Worm (Caenorhabditis elegans) whole organism, young adult: ENCODE data around the gene F43E2.1.
A peak's percentile ranks its signal among the peaks of the same experiment; 100 is the strongest.

Source experiments
- B0019.2 ChIP-seq: fragments of 200-800 bp; sonication (Bioruptor generic); conservative IDR thresholded peaks from 2 replicates; pipeline ENCODE4 v1.3.6; 2022; ENCODE audit warnings: missing genetic modification reagents, missing genetic modification characterization, missing compliant biosample characterization
- C17E4.6 ChIP-seq: fragments of 200-800 bp; sonication (Bioruptor generic); IDR thresholded peaks from 2 replicates; pipeline ENCODE4 v1.3.6; 2022; ENCODE audit warnings: missing genetic modification reagents, missing genetic modification characterization, missing compliant biosample characterization
- F22D6.2 ChIP-seq: sonication (generic microtip); optimal IDR thresholded peaks from 2 replicates; lab custom pipeline; 2016; ENCODE audit warnings: mild to moderate bottlenecking, missing genetic modification characterization, missing compliant biosample characterization
- F33H1.4 ChIP-seq: fragments of 200-800 bp; sonication (Bioruptor generic); IDR thresholded peaks from 2 replicates; pipeline ENCODE4 v1.3.6; 2022; ENCODE audit warnings: missing genetic modification reagents, missing genetic modification characterization, missing compliant biosample characterization
- F57A8.1 ChIP-seq: fragments of 200-800 bp; sonication (Bioruptor generic); optimal IDR thresholded peaks from 2 replicates; lab custom pipeline; 2018; ENCODE audit warnings: mild to moderate bottlenecking, missing genetic modification characterization, moderate library complexity, missing compliant biosample characterization
- Y53F4B.3 ChIP-seq: fragments of 200-800 bp; sonication (Bioruptor generic); IDR thresholded peaks from 2 replicates; pipeline ENCODE4 v1.3.6; 2022; ENCODE audit warnings: missing genetic modification reagents, missing genetic modification characterization, missing compliant biosample characterization
- Y67H2A.10 ChIP-seq: fragments of 200-800 bp; sonication (Bioruptor generic); conservative IDR thresholded peaks from 2 replicates; pipeline ENCODE4 v1.3.6; 2022; ENCODE audit warnings: missing genetic modification reagents, missing genetic modification characterization, missing compliant biosample characterization
- ama-1 ChIP-seq, 3 experiments: fragments of 150-350 bp in 1 of 3; sonication (generic microtip) in 2 of 3; optimal IDR thresholded peaks; 2 replicates each; lab custom pipeline; 2014 to 2018; ENCODE audit warnings: missing biosample characterization in 2 of 3, missing genetic modification characterization in 2 of 3, missing genetic modification reagents in 2 of 3
- aptf-2 ChIP-seq: fragments of 200-800 bp; sonication (Bioruptor generic); conservative IDR thresholded peaks from 2 replicates; pipeline ENCODE4 v1.3.6; 2022; ENCODE audit warnings: missing genetic modification reagents, missing genetic modification characterization, missing compliant biosample characterization
- attf-5 ChIP-seq: fragments of 200-800 bp; sonication (Bioruptor generic); optimal IDR thresholded peaks from 2 replicates; lab custom pipeline; 2018; ENCODE audit warnings: mild to moderate bottlenecking, missing genetic modification characterization, missing compliant biosample characterization
- bed-1 ChIP-seq: fragments of 200-800 bp; sonication (Bioruptor generic); IDR thresholded peaks from 2 replicates; pipeline ENCODE4 v1.3.6; 2022; ENCODE audit warnings: missing genetic modification reagents, missing genetic modification characterization, missing compliant biosample characterization
- ceh-79 ChIP-seq: sonication (generic microtip); optimal IDR thresholded peaks from 2 replicates; lab custom pipeline; 2017; ENCODE audit warnings: mild to moderate bottlenecking, missing genetic modification characterization, missing compliant biosample characterization
- chd-7 ChIP-seq: sonication (generic microtip); optimal IDR thresholded peaks from 2 replicates; lab custom pipeline; 2016; ENCODE audit warnings: mild to moderate bottlenecking, missing genetic modification characterization, moderate library complexity, missing compliant biosample characterization
- egrh-3 ChIP-seq: fragments of 200-800 bp; sonication (Bioruptor generic); IDR thresholded peaks from 2 replicates; pipeline ENCODE4 v1.3.6; 2022; ENCODE audit warnings: missing genetic modification reagents, missing genetic modification characterization, missing compliant biosample characterization
- ekl-4 ChIP-seq: fragments of 200-800 bp; sonication (Bioruptor generic); IDR thresholded peaks from 2 replicates; pipeline ENCODE4 v1.3.6; 2022; ENCODE audit warnings: missing genetic modification reagents, missing genetic modification characterization, missing compliant biosample characterization
- ets-4 ChIP-seq: fragments of 200-800 bp; sonication (Bioruptor generic); optimal IDR thresholded peaks from 2 replicates; lab custom pipeline; 2018; ENCODE audit warnings: mild to moderate bottlenecking, missing genetic modification characterization, missing compliant biosample characterization
- let-607 ChIP-seq, 2 experiments: fragments of 200-800 bp in 1 of 2; sonication (Bioruptor generic) in 1 of 2; sonication (generic microtip) in 1 of 2; optimal IDR thresholded peaks; 2 replicates each; lab custom pipeline; 2016 to 2018; ENCODE audit warnings: mild to moderate bottlenecking in 2 of 2, missing compliant biosample characterization in 2 of 2, missing genetic modification characterization in 2 of 2, moderate library complexity in 2 of 2, missing genotype in 1 of 2
- lir-1 ChIP-seq: fragments of 200-800 bp; sonication (Bioruptor generic); conservative IDR thresholded peaks from 2 replicates; pipeline ENCODE4 v1.3.6; 2022; ENCODE audit warnings: missing genetic modification reagents, missing genetic modification characterization, missing compliant biosample characterization
- madf-10 ChIP-seq: sonication (generic microtip); optimal IDR thresholded peaks from 2 replicates; lab custom pipeline; 2016; ENCODE audit warnings: mild to moderate bottlenecking, missing genetic modification characterization, missing compliant biosample characterization
- madf-3 ChIP-seq: fragments of 200-800 bp; sonication (Bioruptor generic); IDR thresholded peaks from 2 replicates; pipeline ENCODE4 v1.3.6; 2022; ENCODE audit warnings: missing genetic modification reagents, missing genetic modification characterization, missing compliant biosample characterization
- mel-28 ChIP-seq: sonication (generic microtip); optimal IDR thresholded peaks from 2 replicates; lab custom pipeline; 2016; ENCODE audit warnings: borderline replicate concordance, mild to moderate bottlenecking, missing genetic modification characterization, missing compliant biosample characterization
- nfya-1 ChIP-seq: sonication (generic microtip); optimal IDR thresholded peaks from 2 replicates; lab custom pipeline; 2017; ENCODE audit warnings: antibody characterized with exemption, missing compliant biosample characterization, missing genetic modification characterization, borderline replicate concordance; ENCODE audit not compliant: insufficient read depth
- nfya-2 ChIP-seq: fragments of 200-800 bp; sonication (Bioruptor generic); IDR thresholded peaks from 2 replicates; pipeline ENCODE4 v1.3.6; 2022; ENCODE audit warnings: missing genetic modification reagents, missing genetic modification characterization, missing compliant biosample characterization
- rcor-1 ChIP-seq: fragments of 200-800 bp; sonication (Bioruptor generic); IDR thresholded peaks from 2 replicates; pipeline ENCODE4 v1.3.6; 2022; ENCODE audit warnings: missing genetic modification reagents, missing genetic modification characterization, missing compliant biosample characterization
- repo-1 ChIP-seq: sonication (generic microtip); optimal IDR thresholded peaks from 2 replicates; lab custom pipeline; 2017; ENCODE audit warnings: mild to moderate bottlenecking, missing genetic modification characterization, missing compliant biosample characterization
- rpc-1 ChIP-seq, 2 experiments: fragments of 150-350 bp in 1 of 2; sonication (generic microtip) in 1 of 2; optimal IDR thresholded peaks; 2 replicates each; lab custom pipeline; 2014 to 2018; ENCODE audit warnings: missing biosample characterization in 1 of 2, missing genetic modification characterization in 1 of 2, missing genetic modification reagents in 1 of 2, missing genotype in 1 of 2
- sea-2 ChIP-seq: fragments of 200-800 bp; sonication (Bioruptor generic); IDR thresholded peaks from 2 replicates; pipeline ENCODE4 v1.3.6; 2022; ENCODE audit warnings: missing genetic modification characterization, missing compliant biosample characterization
- snpc-1.1 ChIP-seq: sonication (generic microtip); optimal IDR thresholded peaks from 2 replicates; lab custom pipeline; 2017; ENCODE audit warnings: missing genetic modification characterization, mild to moderate bottlenecking, missing compliant biosample characterization, antibody characterized with exemption, moderate library complexity, missing genotype, missing genetic modification reagents; ENCODE audit not compliant: insufficient read depth
- snpc-4 ChIP-seq, 5 experiments: fragments of 150-350 bp in 1 of 5; sonication (generic microtip) in 4 of 5; optimal IDR thresholded peaks; 2 replicates each; lab custom pipeline; 2014 to 2018; ENCODE audit warnings: missing genetic modification characterization in 5 of 5, missing biosample characterization in 3 of 5, antibody characterized with exemption in 2 of 5, mild to moderate bottlenecking in 2 of 5, missing compliant biosample characterization in 2 of 5, missing genotype in 2 of 5, moderate library complexity in 2 of 5, missing genetic modification reagents in 1 of 5
- somi-1 ChIP-seq: fragments of 200-800 bp; sonication (Bioruptor generic); optimal IDR thresholded peaks from 2 replicates; lab custom pipeline; 2018; ENCODE audit warnings: mild to moderate bottlenecking, missing genetic modification characterization, missing compliant biosample characterization
- zfh-2 ChIP-seq: fragments of 200-800 bp; sonication (Bioruptor generic); conservative IDR thresholded peaks from 2 replicates; pipeline ENCODE4 v1.3.6; 2022; ENCODE audit warnings: missing genetic modification reagents, missing genetic modification characterization, missing compliant biosample characterization
- ztf-18 ChIP-seq: sonication (generic microtip); optimal IDR thresholded peaks from 2 replicates; lab custom pipeline; 2016; ENCODE audit warnings: missing genotype, mild to moderate bottlenecking, missing genetic modification characterization, missing compliant biosample characterization
- ztf-22 ChIP-seq: fragments of 200-800 bp; sonication (Bioruptor generic); optimal IDR thresholded peaks from 2 replicates; lab custom pipeline; 2018; ENCODE audit warnings: mild to moderate bottlenecking, missing genetic modification characterization, moderate library complexity, missing compliant biosample characterization
- ztf-3 ChIP-seq: fragments of 200-800 bp; sonication (Bioruptor generic); optimal IDR thresholded peaks from 2 replicates; lab custom pipeline; 2018; ENCODE audit warnings: mild to moderate bottlenecking, missing genetic modification characterization, missing compliant biosample characterization

The F43E2.1 gene

ce11 chrII:7374143-7374542 lies 937 bp upstream of the F43E2.1 start, which contains the start of the genes mtch-1 and rpb-4 (continued):
- TF ChIP-seq madf-10 (tag; lab: Kevin White, UChicago) (no peak), F57A8.1 (GFP tag; lab: Kevin White, UChicago) (no peak), egrh-3 (GFP tag; lab: Robert Waterston, UW) (no peak), snpc-4 (GFP tag; optimal IDR thresholded peaks at IDR 0.05; lab: Kevin White, UChicago) (peak; percentile 39), snpc-4 (tag; optimal IDR thresholded peaks at IDR 0.05; lab: Kevin White, UChicago) (peak in 1 of 4 experiments; percentile 34), Y67H2A.10 (GFP tag; lab: Robert Waterston, UW) (no peak), snpc-1.1 (tag; lab: Kevin White, UChicago) (peak; percentile 44), rpc-1 (optimal IDR thresholded peaks at IDR 0.05; lab: Kevin White, UChicago) (peak; percentile 11), rpc-1 (tag; optimal IDR thresholded peaks at IDR 0.05; lab: Kevin White, UChicago) (no peak), rcor-1 (GFP tag; lab: Robert Waterston, UW) (no peak), F22D6.2 (tag; lab: Kevin White, UChicago) (no peak), bed-1 (GFP tag; lab: Robert Waterston, UW) (no peak), ztf-3 (GFP tag; lab: Kevin White, UChicago) (no peak), ztf-18 (tag; lab: Kevin White, UChicago) (peak; percentile 12), aptf-2 (GFP tag; lab: Robert Waterston, UW) (no peak), C17E4.6 (no peak), ceh-79 (tag; lab: Kevin White, UChicago) (no peak), attf-5 (GFP tag; lab: Kevin White, UChicago) (peak; percentile 13), B0019.2 (no peak), mel-28 (tag; lab: Kevin White, UChicago) (no peak), lir-1 (GFP tag; lab: Robert Waterston, UW) (no peak), zfh-2 (GFP tag; lab: Robert Waterston, UW) (no peak), let-607 (tag; optimal IDR thresholded peaks at IDR 0.05; lab: Kevin White, UChicago) (no peak), nfya-1 (no peak), ekl-4 (GFP tag; lab: Robert Waterston, UW) (no peak), ztf-22 (GFP tag; lab: Kevin White, UChicago) (no peak), madf-3 (no peak), chd-7 (no peak), sea-2 (GFP tag; lab: Robert Waterston, UW) (no peak)

- no peak for TF ChIP-seq Y53F4B.3 (GFP tag; lab: Robert Waterston, UW)
- TF ChIP-seq somi-1: no peak
- no peak for TF ChIP-seq F33H1.4 (GFP tag; lab: Robert Waterston, UW)
- TF ChIP-seq ama-1 (optimal IDR thresholded peaks at IDR 0.05; lab: Kevin White, UChicago): no peak
- TF ChIP-seq ama-1 (GFP tag; optimal IDR thresholded peaks at IDR 0.05; lab: Kevin White, UChicago): no peak
- TF ChIP-seq nfya-2 (GFP tag; lab: Robert Waterston, UW): no peak
- no peak for TF ChIP-seq ets-4 (GFP tag; lab: Kevin White, UChicago)
- TF ChIP-seq, all 124 proteins: peak for 0
Measured at ce11 chrII:7379021-7379420, 3.9 kb downstream of the F43E2.1 start, which contains the start of gene C07D10.6. TSS of gene C07D10.6 (plus strand) at chrII:7379321.

ce11 chrII:7381142-7381611 lies 6.1 kb downstream of the F43E2.1 start, which contains the start of gene C07D10.5:
TSS of gene C07D10.5 (plus strand) at chrII:7381561.
- TF ChIP-seq repo-1 (no peak), zfh-2 (GFP tag; lab: Robert Waterston, UW) (no peak)
- TF ChIP-seq, all 124 proteins: peak for 0
